Fruit fly (Drosophila melanogaster): ENCODE measurements around the gene CG7330.

- TF ChIP-seq CG8478 (optimal IDR thresholded peaks at IDR 0.05) (no peak), CTCF (optimal IDR thresholded peaks at IDR 0.05) (no peak)
These were observed 36.0 kb downstream of the CG7330 start for dm6 chr3L:18184762-18185161.

Data from S2 (cell line).